Worm (Caenorhabditis elegans) whole organism, L3 larva: ENCODE measurements around the gene Y43F8B.11.

ENCODE experiments used
- nhr-237 ChIP-seq: fragments of 150-350 bp; optimal IDR thresholded peaks from 2 replicates; lab custom pipeline; 2014; ENCODE audit warnings: missing biosample characterization, missing genetic modification characterization
- pqm-1 ChIP-seq: fragments of 150-350 bp; optimal IDR thresholded peaks from 2 replicates; lab custom pipeline; 2017; ENCODE audit warnings: missing biosample characterization, missing genetic modification characterization, inconsistent platforms
- skn-1 ChIP-seq: fragments of 150-350 bp; optimal IDR thresholded peaks from 2 replicates; lab custom pipeline; 2014; ENCODE audit warnings: missing biosample characterization, missing genetic modification characterization
- snpc-4 ChIP-seq: fragments of 150-350 bp; optimal IDR thresholded peaks from 2 replicates; lab custom pipeline; 2014; ENCODE audit warnings: missing biosample characterization, missing genetic modification characterization

ce11 chrV:19468083-19468482 lies 2.4 kb upstream of the Y43F8B.11 start, which contains the start of gene Y43F8B.12:
- no peak for TF ChIP-seq snpc-4 (tag; lab: Kevin White, UChicago)
- no peak for TF ChIP-seq nhr-237 (tag; lab: Kevin White, UChicago)
- no peak for TF ChIP-seq pqm-1 (tag; lab: Kevin White, UChicago)
- no peak for TF ChIP-seq skn-1
